Fruit fly (Drosophila melanogaster) whole organism, prepupa: Measurements from ENCODE around the gene CG4660.

ENCODE experiments used
- Blimp-1 ChIP-seq: fragments of 200-800 bp; sonication (Bioruptor generic); optimal IDR thresholded peaks from 3 replicates; lab custom pipeline; 2017; ENCODE audit warnings: missing biosample characterization, missing genetic modification characterization, mild to moderate bottlenecking, moderate library complexity, missing genetic modification reagents
- CG10631 ChIP-seq: fragments of 200-800 bp; sonication (Bioruptor generic); optimal IDR thresholded peaks from 2 replicates; lab custom pipeline; 2016; ENCODE audit warnings: missing biosample characterization, missing genetic modification characterization
- CG10669 ChIP-seq: fragments of 200-800 bp; sonication (Bioruptor generic); optimal IDR thresholded peaks from 3 replicates; lab custom pipeline; 2018; ENCODE audit warnings: missing biosample characterization, mild to moderate bottlenecking, missing genetic modification characterization, moderate library complexity
- CG11294 ChIP-seq: fragments of 200-800 bp; sonication (Bioruptor generic); IDR thresholded peaks from 2 replicates; pipeline ENCODE4 v1.3.6; 2022; ENCODE audit warnings: missing biosample characterization, missing genetic modification characterization
- CG11762 ChIP-seq: fragments of 200-800 bp; sonication (Bioruptor generic); optimal IDR thresholded peaks from 3 replicates; lab custom pipeline; 2016; ENCODE audit warnings: missing biosample characterization, missing genetic modification characterization; ENCODE audit not compliant: insufficient read depth
- CG11902 ChIP-seq: fragments of 200-800 bp; sonication (Bioruptor generic); optimal IDR thresholded peaks from 3 replicates; lab custom pipeline; 2016; ENCODE audit warnings: missing biosample characterization, missing genetic modification characterization
- CG15336 ChIP-seq: fragments of 200-800 bp; sonication (Bioruptor generic); IDR thresholded peaks from 2 replicates; pipeline ENCODE4 v1.3.6; 2022; ENCODE audit warnings: missing biosample characterization, missing genetic modification characterization
- CG1621 ChIP-seq: fragments of 200-800 bp; sonication (Bioruptor generic); optimal IDR thresholded peaks from 3 replicates; lab custom pipeline; 2018; ENCODE audit warnings: missing biosample characterization, mild to moderate bottlenecking, missing genetic modification characterization
- CG16779 ChIP-seq: fragments of 200-800 bp; sonication (Bioruptor generic); optimal IDR thresholded peaks from 3 replicates; lab custom pipeline; 2017; ENCODE audit warnings: missing biosample characterization, mild to moderate bottlenecking, missing genetic modification characterization
- CG3032 ChIP-seq: fragments of 200-800 bp; optimal IDR thresholded peaks from 2 replicates; lab custom pipeline; 2019; ENCODE audit warnings: missing biosample characterization, mild to moderate bottlenecking, missing genetic modification characterization, moderate library complexity
- CG31627 ChIP-seq: fragments of 200-800 bp; sonication (Bioruptor generic); optimal IDR thresholded peaks from 3 replicates; lab custom pipeline; 2016; ENCODE audit warnings: missing biosample characterization, missing genetic modification characterization
- CG34406 ChIP-seq: fragments of 200-800 bp; sonication (Bioruptor generic); optimal IDR thresholded peaks from 3 replicates; lab custom pipeline; 2016; ENCODE audit warnings: missing biosample characterization, missing genetic modification characterization
- CG4318 ChIP-seq: fragments of 200-800 bp; sonication (Bioruptor generic); optimal IDR thresholded peaks from 3 replicates; lab custom pipeline; 2017; ENCODE audit warnings: missing biosample characterization, mild to moderate bottlenecking, missing genetic modification characterization
- CG6276 ChIP-seq: fragments of 200-800 bp; sonication (Bioruptor generic); optimal IDR thresholded peaks from 2 replicates; lab custom pipeline; 2017; ENCODE audit warnings: missing biosample characterization, mild to moderate bottlenecking, missing genetic modification characterization
- CG6792 ChIP-seq: fragments of 200-800 bp; sonication (Bioruptor generic); optimal IDR thresholded peaks from 3 replicates; lab custom pipeline; 2016; ENCODE audit warnings: missing biosample characterization, missing genetic modification characterization
- CG6854 ChIP-seq: fragments of 200-800 bp; sonication (Bioruptor generic); optimal IDR thresholded peaks from 2 replicates; lab custom pipeline; 2017; ENCODE audit warnings: missing biosample characterization, mild to moderate bottlenecking, missing genetic modification characterization
- CG7368 ChIP-seq: fragments of 200-800 bp; sonication (Bioruptor generic); optimal IDR thresholded peaks from 3 replicates; lab custom pipeline; 2016; ENCODE audit warnings: missing biosample characterization, missing genetic modification characterization
- CG8119 ChIP-seq: fragments of 200-800 bp; sonication (Bioruptor generic); IDR thresholded peaks from 3 replicates; pipeline ENCODE4 v1.3.6; 2022; ENCODE audit warnings: missing biosample characterization, missing genetic modification characterization
- CG8319 ChIP-seq: fragments of 200-800 bp; sonication (Bioruptor generic); optimal IDR thresholded peaks from 3 replicates; lab custom pipeline; 2016; ENCODE audit warnings: missing biosample characterization, missing genetic modification characterization
- CG8632 ChIP-seq: fragments of 200-800 bp; sonication (Bioruptor generic); optimal IDR thresholded peaks from 3 replicates; lab custom pipeline; 2016; ENCODE audit warnings: missing biosample characterization, missing genetic modification characterization
- CG9139 ChIP-seq: fragments of 200-800 bp; sonication (Bioruptor generic); optimal IDR thresholded peaks from 3 replicates; lab custom pipeline; 2017; ENCODE audit warnings: missing biosample characterization, mild to moderate bottlenecking, missing genetic modification characterization
- Eip75B ChIP-seq: fragments of 200-800 bp; sonication (Bioruptor generic); optimal IDR thresholded peaks from 3 replicates; lab custom pipeline; 2016; ENCODE audit warnings: missing biosample characterization, missing genetic modification characterization
- Eip78C ChIP-seq: fragments of 200-800 bp; sonication (Bioruptor generic); peaks from one replicate; lab custom pipeline; 2016; ENCODE audit warnings: missing biosample characterization, missing genetic modification characterization
- Eip93F ChIP-seq: fragments of 200-800 bp; sonication (Bioruptor generic); optimal IDR thresholded peaks from 2 replicates; lab custom pipeline; 2016; ENCODE audit warnings: missing biosample characterization, mild to moderate bottlenecking, missing genetic modification characterization
- Ets21C ChIP-seq: fragments of 200-800 bp; sonication (Bioruptor generic); optimal IDR thresholded peaks from 3 replicates; lab custom pipeline; 2016; ENCODE audit warnings: missing biosample characterization, missing genetic modification characterization
- Ets96B ChIP-seq: fragments of 200-800 bp; optimal IDR thresholded peaks from 2 replicates; lab custom pipeline; 2019; ENCODE audit warnings: missing biosample characterization, mild to moderate bottlenecking, missing genetic modification characterization, moderate library complexity
- Hr38 ChIP-seq: sonication (Bioruptor generic); optimal IDR thresholded peaks from 2 replicates; lab custom pipeline; 2016; ENCODE audit warnings: missing biosample characterization, missing genetic modification characterization
- Hr4 ChIP-seq: fragments of 200-800 bp; sonication (Bioruptor generic); optimal IDR thresholded peaks from 3 replicates; lab custom pipeline; 2016; ENCODE audit warnings: missing biosample characterization, missing genetic modification characterization
- Lpt ChIP-seq: fragments of 200-800 bp; sonication (Bioruptor generic); optimal IDR thresholded peaks from 3 replicates; lab custom pipeline; 2016; ENCODE audit warnings: missing biosample characterization, missing genetic modification characterization
- Met ChIP-seq: fragments of 200-800 bp; sonication (Bioruptor generic); optimal IDR thresholded peaks from 3 replicates; lab custom pipeline; 2016; ENCODE audit warnings: missing biosample characterization, missing genetic modification characterization
- OdsH ChIP-seq: fragments of 200-800 bp; sonication (Bioruptor generic); optimal IDR thresholded peaks from 3 replicates; lab custom pipeline; 2016; ENCODE audit warnings: missing biosample characterization, missing genetic modification characterization
- Smox ChIP-seq: fragments of 200-800 bp; sonication (Bioruptor generic); optimal IDR thresholded peaks from 3 replicates; lab custom pipeline; 2016; ENCODE audit warnings: missing biosample characterization, missing genetic modification characterization
- Sox102F ChIP-seq: fragments of 200-800 bp; sonication (Bioruptor generic); optimal IDR thresholded peaks from 2 replicates; lab custom pipeline; 2016; ENCODE audit warnings: missing biosample characterization, mild to moderate bottlenecking, missing genetic modification characterization
- Sox14 ChIP-seq: fragments of 200-800 bp; sonication (Bioruptor generic); optimal IDR thresholded peaks from 3 replicates; lab custom pipeline; 2016; ENCODE audit warnings: missing biosample characterization, missing genetic modification characterization
- Sox15 ChIP-seq: fragments of 200-800 bp; sonication (Bioruptor generic); optimal IDR thresholded peaks from 3 replicates; lab custom pipeline; 2016; ENCODE audit warnings: missing biosample characterization, missing genetic modification characterization
- achi ChIP-seq: fragments of 200-800 bp; sonication (Bioruptor generic); optimal IDR thresholded peaks from 3 replicates; lab custom pipeline; 2016; ENCODE audit warnings: missing biosample characterization, missing genetic modification characterization
- dac ChIP-seq: fragments of 200-800 bp; sonication (Bioruptor generic); optimal IDR thresholded peaks from 2 replicates; lab custom pipeline; 2017; ENCODE audit warnings: missing biosample characterization, mild to moderate bottlenecking, missing genetic modification characterization
- dsx ChIP-seq: fragments of 200-800 bp; optimal IDR thresholded peaks from 3 replicates; lab custom pipeline; 2019; ENCODE audit warnings: missing biosample characterization, mild to moderate bottlenecking, missing genetic modification characterization, moderate library complexity; ENCODE audit not compliant: poor library complexity, severe bottlenecking
- esn ChIP-seq: fragments of 200-800 bp; sonication (Bioruptor generic); optimal IDR thresholded peaks from 2 replicates; lab custom pipeline; 2016; ENCODE audit warnings: missing biosample characterization, mild to moderate bottlenecking, missing genetic modification characterization, moderate library complexity
- fd59A ChIP-seq: fragments of 200-800 bp; sonication (Bioruptor generic); optimal IDR thresholded peaks from 2 replicates; lab custom pipeline; 2017; ENCODE audit warnings: missing biosample characterization, mild to moderate bottlenecking, missing genetic modification characterization, missing genetic modification reagents
- fkh ChIP-seq: fragments of 200-800 bp; sonication (Bioruptor generic); optimal IDR thresholded peaks from 3 replicates; lab custom pipeline; 2017; ENCODE audit warnings: missing biosample characterization, mild to moderate bottlenecking, missing genetic modification characterization, moderate library complexity
- lz ChIP-seq: fragments of 200-800 bp; sonication (Bioruptor generic); optimal IDR thresholded peaks from 3 replicates; lab custom pipeline; 2016; ENCODE audit warnings: missing biosample characterization, missing genetic modification characterization
- net ChIP-seq: fragments of 200-800 bp; sonication (Bioruptor generic); optimal IDR thresholded peaks from 3 replicates; lab custom pipeline; 2016; ENCODE audit warnings: missing biosample characterization, missing genetic modification characterization
- pdm3 ChIP-seq: fragments of 200-800 bp; sonication (Bioruptor generic); optimal IDR thresholded peaks from 3 replicates; lab custom pipeline; 2016; ENCODE audit warnings: missing biosample characterization, missing genetic modification characterization
- salr ChIP-seq, 2 experiments: fragments of 200-800 bp; sonication (Bioruptor generic); optimal IDR thresholded peaks; 3 replicates each; lab custom pipeline; 2016 to 2018; ENCODE audit warnings: missing biosample characterization in 2 of 2, missing genetic modification characterization in 2 of 2, mild to moderate bottlenecking in 1 of 2
- spab ChIP-seq: fragments of 200-800 bp; sonication (Bioruptor generic); optimal IDR thresholded peaks from 2 replicates; lab custom pipeline; 2017; ENCODE audit warnings: missing biosample characterization, mild to moderate bottlenecking, missing genetic modification characterization, missing genetic modification reagents
- ss ChIP-seq, 2 experiments: fragments of 200-800 bp; sonication (Bioruptor generic); optimal IDR thresholded peaks; 2 replicates in 1 of 2; 3 replicates in 1 of 2; lab custom pipeline; 2017 to 2018; ENCODE audit warnings: mild to moderate bottlenecking in 2 of 2, missing biosample characterization in 2 of 2, missing genetic modification characterization in 2 of 2, moderate library complexity in 1 of 2
- svp ChIP-seq: fragments of 200-800 bp; sonication (Bioruptor generic); peaks from one replicate; lab custom pipeline; 2016; ENCODE audit warnings: missing biosample characterization, missing genetic modification characterization
- vri ChIP-seq: fragments of 200-800 bp; sonication (Bioruptor generic); optimal IDR thresholded peaks from 3 replicates; lab custom pipeline; 2016; ENCODE audit warnings: missing biosample characterization, mild to moderate bottlenecking, missing genetic modification characterization

The CG4660 gene

DNA sequence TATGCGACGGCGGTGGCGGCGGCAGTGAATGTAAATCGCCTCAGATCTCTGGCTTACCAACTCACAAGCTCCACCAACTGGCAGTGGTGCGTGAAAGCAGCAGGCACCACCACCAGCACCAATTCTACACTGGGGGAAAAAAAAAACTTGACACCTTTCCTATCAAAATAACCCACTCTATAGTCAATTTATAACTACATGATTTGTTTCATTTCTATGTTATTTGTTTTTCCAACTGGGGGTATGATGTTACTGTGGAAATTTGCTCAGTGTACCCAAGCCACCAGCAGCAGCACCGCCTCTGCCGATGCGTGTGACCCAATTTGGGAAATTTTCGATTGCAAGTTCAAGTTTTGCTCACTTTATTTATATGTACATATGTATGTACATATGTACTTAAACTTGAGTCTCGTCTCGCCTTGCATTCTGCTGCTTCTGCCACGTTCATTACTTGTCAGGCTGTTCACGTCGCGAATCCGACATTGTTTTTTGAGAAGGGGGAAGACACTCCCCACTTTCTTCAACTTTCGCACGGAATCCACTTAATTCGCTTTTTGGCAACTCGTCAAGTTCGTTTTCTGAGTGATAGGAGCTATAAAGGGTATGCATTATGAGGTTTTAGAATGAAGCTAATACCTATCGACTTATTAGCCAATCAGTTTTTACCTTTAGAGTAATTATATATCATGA, 21.9 kb downstream of the CG4660 start (continued):
- TF ChIP-seq salr (GFP tag; optimal IDR thresholded peaks at IDR 0.05; lab: Kevin White, UChicago) (peak in 1 of 2 experiments; percentile 40), CG8119 (peak; percentile 83), Ets21C (peak; percentile 82), spab (GFP tag; lab: Kevin White, UChicago) (peak; percentile 29), CG31627 (GFP tag; lab: Kevin White, UChicago) (peak; percentile 87), Met (GFP tag; lab: Kevin White, UChicago) (peak; percentile 89), fkh (no peak), CG10669 (peak; percentile 41), ss (GFP tag; optimal IDR thresholded peaks at IDR 0.05; lab: Kevin White, UChicago) (peak in 1 of 2 experiments; percentile 42)

DNA sequence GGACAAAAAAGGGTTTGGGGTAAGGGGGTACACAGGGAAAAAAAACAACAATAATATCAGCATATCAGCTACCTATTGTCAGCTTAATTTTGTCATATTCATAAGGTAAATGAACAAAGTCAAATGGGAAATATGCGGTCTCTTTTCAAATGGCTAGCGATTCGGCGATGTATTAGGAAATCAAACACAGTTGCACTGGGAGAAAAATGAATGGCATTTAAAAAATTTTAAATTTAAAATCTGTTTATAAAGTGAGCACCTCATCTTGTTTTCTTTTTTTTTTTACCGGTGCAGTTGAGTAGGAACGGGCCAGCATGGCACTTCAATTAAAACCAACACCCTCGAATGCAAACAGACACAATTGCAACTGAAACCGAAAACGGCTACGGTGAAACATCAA, 27.1 kb downstream of the CG4660 start:
- TF ChIP-seq CG8319 (GFP tag; lab: Kevin White, UChicago) (no peak), CG16779 (tag; lab: Kevin White, UChicago) (no peak), net (GFP tag; lab: Kevin White, UChicago) (no peak), CG10631 (GFP tag; lab: Kevin White, UChicago) (peak; percentile 31), Hr38 (GFP tag; lab: Kevin White, UChicago) (no peak), salr (GFP tag; optimal IDR thresholded peaks at IDR 0.05; lab: Kevin White, UChicago) (no peak), CG6792 (no peak), CG9139 (GFP tag; lab: Kevin White, UChicago) (no peak), fkh (no peak), dac (no peak), dsx (GFP tag; lab: Kevin White, UChicago) (no peak), CG10669 (no peak), Blimp-1 (GFP tag; lab: Kevin White, UChicago) (no peak), CG31627 (GFP tag; lab: Kevin White, UChicago) (no peak), lz (GFP tag; lab: Kevin White, UChicago) (no peak), CG6276 (GFP tag; lab: Kevin White, UChicago) (peak; percentile 15), Sox102F (GFP tag; lab: Kevin White, UChicago) (no peak), Sox14 (GFP tag; lab: Kevin White, UChicago) (no peak), CG34406 (GFP tag; lab: Kevin White, UChicago) (no peak), Hr4 (GFP tag; lab: Kevin White, UChicago) (peak; percentile 59), CG15336 (GFP tag; lab: Robert Waterston, UW) (peak; percentile 34), esn (GFP tag; lab: Kevin White, UChicago) (no peak), CG3032 (no peak), OdsH (GFP tag; lab: Kevin White, UChicago) (no peak), CG4318 (peak; percentile 37), CG1621 (tag; lab: Kevin White, UChicago) (no peak), svp (GFP tag; lab: Kevin White, UChicago) (peak; percentile 31), Lpt (GFP tag; lab: Kevin White, UChicago) (no peak), Ets96B (tag; lab: Kevin White, UChicago) (no peak), Smox (no peak), CG11294 (GFP tag; lab: Robert Waterston, UW) (no peak), CG6854 (GFP tag; lab: Kevin White, UChicago) (no peak), Met (GFP tag; lab: Kevin White, UChicago) (no peak), Eip93F (GFP tag; lab: Kevin White, UChicago) (no peak), CG11762 (GFP tag; lab: Kevin White, UChicago) (no peak), CG7368 (GFP tag; lab: Kevin White, UChicago) (no peak), Eip78C (peak; percentile 58), CG8119 (no peak; the same call in 2 of the 3 replicates), CG11902 (GFP tag; lab: Kevin White, UChicago) (no peak), Sox15 (GFP tag; lab: Kevin White, UChicago) (no peak), Eip75B (GFP tag; lab: Kevin White, UChicago) (peak; percentile 18), achi (GFP tag; lab: Kevin White, UChicago) (peak; percentile 11), pdm3 (GFP tag; lab: Kevin White, UChicago) (peak; percentile 8), fd59A (GFP tag; lab: Kevin White, UChicago) (no peak), vri (GFP tag; lab: Kevin White, UChicago) (no peak), CG8632 (no peak)
